Fruit fly (Drosophila melanogaster) Kc167 (cell line): ENCODE results near the gene lqfR.

Experiments
- h ChIP-seq: fragments of >200 bp; optimal IDR thresholded peaks from 3 replicates; lab custom pipeline; 2018; ENCODE audit warnings: missing external identifiers
- insv ChIP-seq: fragments of >200 bp; optimal IDR thresholded peaks from 3 replicates; lab custom pipeline; 2018; ENCODE audit warnings: missing external identifiers
- psq ChIP-seq: fragments of >200 bp; optimal IDR thresholded peaks from 2 replicates; lab custom pipeline; 2017; ENCODE audit warnings: missing external identifiers

DNA sequence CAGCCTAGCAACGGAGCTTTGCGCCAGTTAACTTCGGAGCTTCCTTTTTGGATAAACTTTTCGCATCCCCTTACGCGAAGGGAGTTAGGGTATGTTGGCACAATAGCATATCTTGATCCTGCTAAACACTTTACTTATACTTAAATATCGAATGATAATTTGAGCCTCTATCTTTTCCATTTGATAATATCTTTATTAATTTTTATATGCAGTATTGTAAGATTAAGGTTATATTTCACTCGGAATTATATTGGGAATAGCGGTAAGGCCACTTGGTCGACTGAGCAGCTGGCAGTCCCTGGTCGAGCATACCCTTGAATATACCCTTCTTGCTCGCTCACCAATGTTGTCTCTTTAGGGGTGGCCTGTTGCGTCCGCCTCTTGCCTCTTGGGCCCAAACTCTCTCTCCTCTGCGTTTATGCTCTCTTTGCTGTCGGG lies 42.3 kb upstream of the lqfR start:
- no peak for TF ChIP-seq h (lab: Kevin White, UChicago)
- TF ChIP-seq psq (lab: Kevin White, UChicago) = no peak
- no peak for TF ChIP-seq insv (lab: Kevin White, UChicago)
